ENCODE assay signal across 5 worm cellular contexts in the genomic region with DNA sequence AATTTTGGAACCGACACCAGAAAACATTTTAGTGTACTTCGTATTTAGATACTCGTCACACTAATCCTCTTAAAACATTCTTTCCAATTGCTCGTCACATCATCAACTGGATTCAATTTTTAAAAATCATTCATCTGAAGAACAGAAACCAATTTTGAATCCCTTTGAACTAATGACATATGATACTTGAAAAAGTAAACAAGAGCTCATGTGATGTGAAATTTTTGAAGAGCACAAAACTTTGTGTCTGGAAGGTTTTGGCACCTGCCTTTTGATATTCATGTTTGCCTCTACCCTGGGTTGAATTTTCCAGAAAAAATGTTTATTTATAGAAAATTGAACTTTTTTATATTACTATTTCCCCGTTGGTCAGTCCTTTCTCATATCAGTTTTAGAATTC.
A peak's percentile ranks its signal among the peaks of the same experiment; 100 is the strongest.
TF ChIP-seq lines count a peak whose summit lies in the region.

No protein-coding gene starts in this region.

TF ChIP-seq in whole organism, L1 larva, 84 proteins besides CTCF, POLR2A, EP300 and RAD21 (continues in another document):
- TF ChIP-seq mdl-1 (tag; optimal IDR thresholded peaks at IDR 0.05; lab: Kevin White, UChicago) (no peak), nhr-84 (tag; optimal IDR thresholded peaks at IDR 0.05; lab: Kevin White, UChicago) (no peak), nhr-90 (tag; optimal IDR thresholded peaks at IDR 0.05; lab: Kevin White, UChicago; ENCODE audit: poor library complexity) (no peak), nhr-71 (tag; optimal IDR thresholded peaks at IDR 0.05; lab: Kevin White, UChicago) (peak; percentile 67), dsc-1 (tag; optimal IDR thresholded peaks at IDR 0.05; lab: Kevin White, UChicago) (no peak), nhr-19 (GFP tag; conservative IDR thresholded peaks at IDR 0.05; lab: Robert Waterston, UW) (0 out of 2 replicates have a peak, but pooled peaks have one; percentile 3), irx-1 (tag; optimal IDR thresholded peaks at IDR 0.05; lab: Kevin White, UChicago) (peak; percentile 24), lsy-2 (tag; optimal IDR thresholded peaks at IDR 0.05; lab: Kevin White, UChicago) (peak; percentile 0 to 28), lin-14 (GFP tag; optimal IDR thresholded peaks at IDR 0.05; lab: Kevin White, UChicago) (peak; percentile 44), grh-1 (GFP tag; IDR thresholded peaks at IDR 0.05; lab: Robert Waterston, UW) (no peak), snpc-4 (tag; optimal IDR thresholded peaks at IDR 0.05; lab: Kevin White, UChicago) (no peak), mep-1 (tag; optimal IDR thresholded peaks at IDR 0.05; lab: Kevin White, UChicago) (peak; percentile 11), nhr-47 (tag; optimal IDR thresholded peaks at IDR 0.05; lab: Kevin White, UChicago) (peak; percentile 52), lin-13 (GFP tag; optimal IDR thresholded peaks at IDR 0.05; lab: Kevin White, UChicago) (peak; percentile 23), nhr-28 (tag; optimal IDR thresholded peaks at IDR 0.05; lab: Kevin White, UChicago) (no peak), nhr-76 (tag; optimal IDR thresholded peaks at IDR 0.05; lab: Kevin White, UChicago) (no peak), nhr-20 (tag; optimal IDR thresholded peaks at IDR 0.05; lab: Kevin White, UChicago) (peak; percentile 49)

TF ChIP-seq in whole organism, L2 larva, 48 proteins besides CTCF, POLR2A, EP300 and RAD21 (continues in another document):
- no peak for TF ChIP-seq unc-55 (GFP tag; optimal IDR thresholded peaks at IDR 0.05; lab: Kevin White, UChicago)
- TF ChIP-seq nhr-12 (tag; optimal IDR thresholded peaks at IDR 0.05; lab: Kevin White, UChicago), result no peak
- TF ChIP-seq alr-1 (tag; optimal IDR thresholded peaks at IDR 0.05; lab: Kevin White, UChicago), result no peak
- TF ChIP-seq nhr-77 (tag; optimal IDR thresholded peaks at IDR 0.05; lab: Kevin White, UChicago), result no peak
- no peak for TF ChIP-seq ztf-1 (GFP tag; conservative IDR thresholded peaks at IDR 0.05; lab: Robert Waterston, UW)
- TF ChIP-seq crh-2 (tag; optimal IDR thresholded peaks at IDR 0.05; lab: Kevin White, UChicago), result peak; percentile 16
- TF ChIP-seq nhr-25 (tag; optimal IDR thresholded peaks at IDR 0.05; lab: Kevin White, UChicago), result no peak
- TF ChIP-seq ZK546.5 (tag; optimal IDR thresholded peaks at IDR 0.05; lab: Kevin White, UChicago), result no peak
- TF ChIP-seq nhr-129 (tag; optimal IDR thresholded peaks at IDR 0.05; lab: Kevin White, UChicago), result peak; percentile 57
- TF ChIP-seq skn-1 (tag; optimal IDR thresholded peaks at IDR 0.05; lab: Kevin White, UChicago), result peak; percentile 16
- TF ChIP-seq mbf-1 (tag; optimal IDR thresholded peaks at IDR 0.05; lab: Kevin White, UChicago), result no peak
- TF ChIP-seq lsy-2 (tag; optimal IDR thresholded peaks at IDR 0.05; lab: Kevin White, UChicago), result peak in 1 of 2 experiments; percentile 42
- TF ChIP-seq sma-9 (GFP tag; optimal IDR thresholded peaks at IDR 0.05; lab: Kevin White, UChicago), result peak; percentile 19
- TF ChIP-seq sma-9 (tag; optimal IDR thresholded peaks at IDR 0.05; lab: Kevin White, UChicago), result no peak
- no peak for TF ChIP-seq nhr-23 (tag; optimal IDR thresholded peaks at IDR 0.05; lab: Kevin White, UChicago)
- no peak for TF ChIP-seq lin-13 (GFP tag; optimal IDR thresholded peaks at IDR 0.05; lab: Kevin White, UChicago)
- TF ChIP-seq ztf-4 (tag; optimal IDR thresholded peaks at IDR 0.05; lab: Kevin White, UChicago), result no peak
- no peak for TF ChIP-seq ama-1 (optimal IDR thresholded peaks at IDR 0.05; lab: Kevin White, UChicago)
- TF ChIP-seq F13H6.1 (tag; optimal IDR thresholded peaks at IDR 0.05; lab: Kevin White, UChicago), result peak; percentile 40

TF ChIP-seq in whole organism, L3 larva, 47 proteins besides CTCF, POLR2A, EP300 and RAD21:
- TF ChIP-seq tbx-2 (tag; optimal IDR thresholded peaks at IDR 0.05; lab: Kevin White, UChicago) (no peak), pha-4 (tag; optimal IDR thresholded peaks at IDR 0.05; lab: Kevin White, UChicago) (peak; percentile 89), hmg-11 (tag; optimal IDR thresholded peaks at IDR 0.05; lab: Kevin White, UChicago) (no peak), jun-1 (tag; optimal IDR thresholded peaks at IDR 0.05; lab: Kevin White, UChicago) (no peak), pqm-1 (tag; optimal IDR thresholded peaks at IDR 0.05; lab: Kevin White, UChicago) (peak; percentile 15), ceh-9 (tag; optimal IDR thresholded peaks at IDR 0.05; lab: Kevin White, UChicago) (no peak), elt-2 (tag; optimal IDR thresholded peaks at IDR 0.05; lab: Kevin White, UChicago) (peak; percentile 43)

TF ChIP-seq in whole organism, L4 larva, 104 proteins besides CTCF, POLR2A, EP300 and RAD21:
- TF ChIP-seq nhr-28 (tag; optimal IDR thresholded peaks at IDR 0.05; lab: Kevin White, UChicago) (peak; percentile 10), lsy-2 (tag; optimal IDR thresholded peaks at IDR 0.05; lab: Kevin White, UChicago) (peak in 1 of 2 experiments; percentile 17), aha-1 (tag; lab: Kevin White, UChicago) (no peak), zfp-3 (GFP tag; conservative IDR thresholded peaks at IDR 0.05; lab: Robert Waterston, UW) (no peak), daf-16 (GFP tag; optimal IDR thresholded peaks at IDR 0.05; lab: Kevin White, UChicago) (no peak), daf-16 (tag; optimal IDR thresholded peaks at IDR 0.05; lab: Kevin White, UChicago) (peak; percentile 25), hmg-1.1 (GFP tag; IDR thresholded peaks at IDR 0.05; lab: Robert Waterston, UW) (no peak), hlh-30 (tag; optimal IDR thresholded peaks at IDR 0.05; lab: Kevin White, UChicago; ENCODE audit: insufficient read depth) (peak; percentile 54), nhr-77 (tag; optimal IDR thresholded peaks at IDR 0.05; lab: Kevin White, UChicago) (peak; percentile 19), dve-1 (tag; optimal IDR thresholded peaks at IDR 0.05; lab: Kevin White, UChicago; ENCODE audit: insufficient read depth) (peak; percentile 45), nhr-11 (tag; optimal IDR thresholded peaks at IDR 0.05; lab: Kevin White, UChicago) (peak; percentile 44)
TF ChIP-seq in whole organism, L4 larva: peak in this region for 7.

TF ChIP-seq in whole organism, young adult, 124 proteins besides CTCF, POLR2A, EP300 and RAD21:
- TF ChIP-seq nhr-120 (GFP tag; IDR thresholded peaks at IDR 0.05; lab: Robert Waterston, UW), result no peak
- TF ChIP-seq tbp1 (GFP tag; optimal IDR thresholded peaks at IDR 0.05; lab: Kevin White, UChicago), result no peak
- no peak for TF ChIP-seq akir-1 (GFP tag; optimal IDR thresholded peaks at IDR 0.05; lab: Kevin White, UChicago)
- no peak for TF ChIP-seq madf-6 (GFP tag; IDR thresholded peaks at IDR 0.05; lab: Robert Waterston, UW)
- no peak for TF ChIP-seq cebp-1 (GFP tag; IDR thresholded peaks at IDR 0.05; lab: Robert Waterston, UW)
- TF ChIP-seq cebp-1 (tag; optimal IDR thresholded peaks at IDR 0.05; lab: Kevin White, UChicago), result peak; percentile 12
- no peak for TF ChIP-seq cebp-2 (GFP tag; IDR thresholded peaks at IDR 0.05; lab: Robert Waterston, UW)
- no peak for TF ChIP-seq Y56A3A.18 (GFP tag; IDR thresholded peaks at IDR 0.05; lab: Robert Waterston, UW)
- no peak for TF ChIP-seq nhr-80 (tag; optimal IDR thresholded peaks at IDR 0.05; lab: Kevin White, UChicago)
- TF ChIP-seq rcor-1 (GFP tag; IDR thresholded peaks at IDR 0.05; lab: Robert Waterston, UW), result no peak
- no peak for TF ChIP-seq lag-1 (GFP tag; IDR thresholded peaks at IDR 0.05; lab: Robert Waterston, UW)
- TF ChIP-seq C17E4.6 (GFP tag; IDR thresholded peaks at IDR 0.05; lab: Robert Waterston, UW), result no peak
- no peak for TF ChIP-seq F22D6.2 (tag; optimal IDR thresholded peaks at IDR 0.05; lab: Kevin White, UChicago)
- TF ChIP-seq F39B2.1 (GFP tag; IDR thresholded peaks at IDR 0.05; lab: Robert Waterston, UW), result no peak
- no peak for TF ChIP-seq tbx-9 (tag; optimal IDR thresholded peaks at IDR 0.05; lab: Kevin White, UChicago; ENCODE audit: borderline replicate concordance)
- TF ChIP-seq rec-8 (tag; optimal IDR thresholded peaks at IDR 0.05; lab: Kevin White, UChicago), result no peak
- TF ChIP-seq pha-4 (tag; optimal IDR thresholded peaks at IDR 0.05; lab: Kevin White, UChicago), result peak; percentile 59
- no peak for TF ChIP-seq sptf-2 (GFP tag; optimal IDR thresholded peaks at IDR 0.05; lab: Kevin White, UChicago)
- no peak for TF ChIP-seq Y53F4B.3 (GFP tag; IDR thresholded peaks at IDR 0.05; lab: Robert Waterston, UW)
